Fruit fly (Drosophila melanogaster): ENCODE data around the gene CG31142.

CG31142 gene

DNA sequence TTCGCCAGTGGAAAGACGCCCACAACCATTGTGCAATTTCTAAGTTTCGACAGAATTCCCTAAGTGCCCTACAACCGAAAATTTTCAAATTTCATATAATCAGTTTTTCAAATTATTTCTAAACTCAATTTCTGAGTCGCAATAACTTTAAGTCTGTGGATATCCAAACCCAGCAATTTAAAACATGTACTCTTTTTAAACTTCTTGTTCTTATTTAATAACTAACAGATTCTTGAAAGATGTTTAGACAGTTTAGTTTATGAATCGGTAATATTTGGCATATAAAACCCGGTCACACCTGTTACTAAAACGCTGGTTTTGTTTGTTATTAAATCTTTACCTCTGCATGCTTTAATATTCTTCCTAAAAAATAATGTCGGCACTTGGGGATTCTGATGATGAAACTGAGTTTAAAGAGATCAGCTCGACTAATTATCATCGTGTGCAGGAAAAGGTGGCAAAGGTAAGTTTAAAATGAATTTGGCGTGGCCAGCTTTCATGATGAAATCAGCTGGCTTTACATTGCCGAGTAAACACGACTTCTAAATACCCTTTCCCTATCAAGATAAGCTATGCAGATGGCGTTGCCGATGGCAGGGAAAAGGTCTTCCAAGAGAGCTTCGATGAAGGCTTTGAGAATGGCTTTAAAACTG, at the start of gene CG31142, which contains the start of the genes CG43998 and CG43999:
CG31142 (plus strand) TSS at position 294 of the 653 bp plus-strand sequence.
CG43998 (minus strand) TSS at position 51 of the 653 bp plus-strand sequence.
CG43999 (minus strand) TSS at position 51 of the 653 bp plus-strand sequence.
- TF ChIP-seq psq (optimal IDR thresholded peaks at IDR 0.05): no peak
- no peak for TF ChIP-seq EcR (GFP tag; optimal IDR thresholded peaks at IDR 0.05)
- no peak for TF ChIP-seq pan (optimal IDR thresholded peaks at IDR 0.05)
- TF ChIP-seq Dll (optimal IDR thresholded peaks at IDR 0.05): no peak
- no peak for TF ChIP-seq CG8478 (optimal IDR thresholded peaks at IDR 0.05)
- TF ChIP-seq usp (GFP tag; optimal IDR thresholded peaks at IDR 0.05): no peak

DNA sequence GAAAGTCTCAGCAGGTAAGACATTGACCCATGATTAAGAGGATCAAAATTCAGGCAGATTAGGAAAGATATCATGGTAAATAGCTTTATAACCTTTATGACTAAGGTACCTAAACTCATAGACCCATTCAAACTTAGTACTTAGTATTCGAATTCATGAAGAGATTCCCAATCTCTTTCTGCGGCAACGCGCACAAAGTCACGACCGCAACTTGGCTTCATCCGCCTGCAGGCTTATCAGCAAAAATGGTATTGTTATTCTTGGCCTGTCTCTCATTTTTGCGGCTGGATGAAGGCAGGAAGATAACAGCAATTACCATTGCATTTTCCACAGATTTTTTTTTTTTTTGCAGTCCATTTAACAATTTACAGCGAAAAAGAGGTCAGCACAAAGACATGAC, 48.8 kb upstream of the CG31142 start:
- TF ChIP-seq Dll (optimal IDR thresholded peaks at IDR 0.05): no peak
- TF ChIP-seq EcR (GFP tag; optimal IDR thresholded peaks at IDR 0.05): no peak
- no peak for TF ChIP-seq usp (GFP tag; optimal IDR thresholded peaks at IDR 0.05)

- TF ChIP-seq usp (GFP tag; optimal IDR thresholded peaks at IDR 0.05) (no peak), EcR (GFP tag; optimal IDR thresholded peaks at IDR 0.05) (no peak), CG8478 (optimal IDR thresholded peaks at IDR 0.05) (no peak), Dll (optimal IDR thresholded peaks at IDR 0.05) (no peak), psq (optimal IDR thresholded peaks at IDR 0.05) (no peak)
Observed at dm6 chr3R:23884088-23884727, 44.8 kb upstream of the CG31142 start.

- TF ChIP-seq psq (optimal IDR thresholded peaks at IDR 0.05) (no peak), EcR (GFP tag; optimal IDR thresholded peaks at IDR 0.05) (no peak), pan (optimal IDR thresholded peaks at IDR 0.05) (no peak), CG8478 (optimal IDR thresholded peaks at IDR 0.05) (no peak), Dll (optimal IDR thresholded peaks at IDR 0.05) (no peak), usp (GFP tag; optimal IDR thresholded peaks at IDR 0.05) (no peak)
Observed at dm6 chr3R:23885182-23885581, 43.9 kb upstream of the CG31142 start.

DNA sequence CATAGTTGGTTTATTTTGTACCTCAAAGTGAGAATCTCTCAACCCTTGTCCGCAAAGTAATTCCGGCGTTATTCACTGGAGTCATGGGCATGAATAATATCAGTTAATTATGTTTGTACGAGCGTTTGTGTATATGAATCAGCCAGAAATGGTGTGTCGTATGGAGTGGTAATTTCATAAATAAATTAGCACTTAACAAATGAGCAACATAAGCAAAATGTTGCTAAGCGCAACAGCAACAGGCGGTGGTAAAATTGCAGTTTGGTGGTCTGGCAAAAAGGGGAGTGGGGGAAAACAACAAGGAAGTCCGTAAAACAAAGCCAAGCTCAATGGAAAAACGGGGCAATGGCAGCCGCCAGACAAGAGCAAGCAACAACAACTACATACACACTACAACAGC, 43.4 kb upstream of the CG31142 start:
- TF ChIP-seq psq (optimal IDR thresholded peaks at IDR 0.05): no peak
- TF ChIP-seq pan (optimal IDR thresholded peaks at IDR 0.05): no peak
- TF ChIP-seq Dll (optimal IDR thresholded peaks at IDR 0.05): no peak
- no peak for TF ChIP-seq CG8478 (optimal IDR thresholded peaks at IDR 0.05)
- TF ChIP-seq usp (GFP tag; optimal IDR thresholded peaks at IDR 0.05): no peak

- TF ChIP-seq CG8478 (optimal IDR thresholded peaks at IDR 0.05) (no peak), EcR (GFP tag; optimal IDR thresholded peaks at IDR 0.05) (no peak), pan (optimal IDR thresholded peaks at IDR 0.05) (no peak), psq (optimal IDR thresholded peaks at IDR 0.05) (no peak), Dll (optimal IDR thresholded peaks at IDR 0.05) (no peak), usp (GFP tag; optimal IDR thresholded peaks at IDR 0.05) (no peak)
Observed at dm6 chr3R:23886270-23887095, 42.6 kb upstream of the CG31142 start.

dm6 chr3R:23887096-23887421, 42.0 kb upstream of the CG31142 start:
- TF ChIP-seq pan (optimal IDR thresholded peaks at IDR 0.05) (no peak), EcR (GFP tag; optimal IDR thresholded peaks at IDR 0.05) (no peak), usp (GFP tag; optimal IDR thresholded peaks at IDR 0.05) (no peak), Dll (optimal IDR thresholded peaks at IDR 0.05) (no peak), CG8478 (optimal IDR thresholded peaks at IDR 0.05) (no peak), psq (optimal IDR thresholded peaks at IDR 0.05) (no peak)

DNA sequence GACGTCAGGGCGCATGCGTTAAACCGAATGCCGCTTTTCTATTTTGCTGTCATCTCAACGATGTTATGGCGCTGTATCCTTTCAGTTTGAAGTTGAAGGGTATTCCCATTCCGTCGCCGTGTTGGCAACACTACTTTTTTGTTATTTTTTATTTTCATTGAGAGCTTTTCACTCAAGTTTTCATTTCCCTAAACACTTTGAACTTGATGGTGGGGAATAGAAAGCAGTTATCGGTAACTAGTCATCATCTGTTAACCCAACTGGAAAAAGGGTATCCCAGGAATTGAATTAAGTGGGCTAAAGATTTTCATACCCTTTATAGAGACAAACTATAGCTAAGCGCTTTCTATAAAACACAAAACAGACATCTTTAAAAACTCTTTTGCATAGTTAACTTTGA, 41.5 kb upstream of the CG31142 start:
- no peak for TF ChIP-seq usp (GFP tag; optimal IDR thresholded peaks at IDR 0.05)
- no peak for TF ChIP-seq psq (optimal IDR thresholded peaks at IDR 0.05)
- no peak for TF ChIP-seq pan (optimal IDR thresholded peaks at IDR 0.05)
- no peak for TF ChIP-seq EcR (GFP tag; optimal IDR thresholded peaks at IDR 0.05)
- no peak for TF ChIP-seq Dll (optimal IDR thresholded peaks at IDR 0.05)
- no peak for TF ChIP-seq CG8478 (optimal IDR thresholded peaks at IDR 0.05)

- TF ChIP-seq usp (GFP tag; optimal IDR thresholded peaks at IDR 0.05) (no peak), Dll (optimal IDR thresholded peaks at IDR 0.05) (no peak), EcR (GFP tag; optimal IDR thresholded peaks at IDR 0.05) (peak; percentile 1 to 53), pan (optimal IDR thresholded peaks at IDR 0.05) (no peak)
Observed at dm6 chr3R:23888273-23889220, 40.5 kb upstream of the CG31142 start.

DNA sequence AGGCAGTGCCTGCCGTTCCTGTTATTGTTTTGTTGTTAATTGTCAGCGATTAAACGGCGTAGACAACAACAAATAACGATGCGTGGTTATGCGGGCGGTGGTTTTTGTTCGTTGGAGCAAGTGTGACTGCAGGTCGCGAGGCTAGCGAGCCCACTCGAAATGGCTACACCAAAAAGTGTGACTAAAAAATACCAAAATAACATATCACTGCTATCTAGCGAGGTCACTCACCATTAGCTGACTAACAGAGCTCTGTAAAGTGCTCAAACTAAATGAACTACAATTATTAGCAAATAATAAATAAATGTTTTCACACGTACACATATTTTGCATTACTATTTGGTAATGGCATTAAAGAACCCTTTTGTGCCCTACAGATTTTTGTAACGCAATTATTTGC, 39.1 kb upstream of the CG31142 start, which contains the start of gene Pli:
Pli (minus strand) TSS at position 131 of the 400 bp plus-strand sequence.
- TF ChIP-seq pan (optimal IDR thresholded peaks at IDR 0.05) (no peak), usp (GFP tag; optimal IDR thresholded peaks at IDR 0.05) (no peak), Dll (optimal IDR thresholded peaks at IDR 0.05) (no peak), EcR (GFP tag; optimal IDR thresholded peaks at IDR 0.05) (no peak), CG8478 (optimal IDR thresholded peaks at IDR 0.05) (no peak), psq (optimal IDR thresholded peaks at IDR 0.05) (no peak)

DNA sequence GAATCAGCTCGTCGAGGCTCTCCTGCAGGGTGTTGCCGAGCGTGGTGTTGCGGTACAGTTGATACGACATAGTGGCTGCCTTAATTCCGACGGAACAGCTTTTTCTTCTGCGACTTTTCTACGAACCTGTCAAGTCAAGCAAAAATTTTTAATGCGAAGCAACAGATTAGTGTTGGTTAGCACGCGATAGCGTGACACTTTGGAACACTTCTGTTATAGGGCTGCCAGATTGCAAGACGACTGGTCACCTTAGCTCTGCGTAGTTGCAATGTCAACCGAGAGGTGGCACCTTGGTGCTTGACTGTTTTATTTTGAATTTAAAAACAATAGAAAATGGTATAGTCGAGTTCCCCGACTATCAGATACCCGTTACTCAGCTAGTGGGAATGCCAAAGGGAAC, 38.2 kb upstream of the CG31142 start, which contains the start of gene TfIIA-S:
TfIIA-S (minus strand) TSS at position 175 of the 400 bp plus-strand sequence.
- TF ChIP-seq Dll (optimal IDR thresholded peaks at IDR 0.05) (no peak), usp (GFP tag; optimal IDR thresholded peaks at IDR 0.05) (no peak), EcR (GFP tag; optimal IDR thresholded peaks at IDR 0.05) (no peak), pan (optimal IDR thresholded peaks at IDR 0.05) (no peak), psq (optimal IDR thresholded peaks at IDR 0.05) (no peak), CG8478 (optimal IDR thresholded peaks at IDR 0.05) (no peak)
